Worm (Caenorhabditis elegans) whole organism, late embryonic: ENCODE measurements around the gene C04E12.5.

Source experiments
- C08G9.2 ChIP-seq: sonication (generic microtip); optimal IDR thresholded peaks from 2 replicates; lab custom pipeline; 2016; ENCODE audit warnings: mild to moderate bottlenecking, missing genetic modification characterization, moderate library complexity, missing compliant biosample characterization
- F13H6.1 ChIP-seq: sonication (generic microtip); optimal IDR thresholded peaks from 2 replicates; lab custom pipeline; 2016; ENCODE audit warnings: missing genetic modification characterization, missing compliant biosample characterization
- K02D7.2 ChIP-seq: sonication (generic microtip); optimal IDR thresholded peaks from 2 replicates; lab custom pipeline; 2017; ENCODE audit warnings: mild to moderate bottlenecking, missing genetic modification characterization, missing compliant biosample characterization
- K09A11.1 ChIP-seq: sonication (generic microtip); optimal IDR thresholded peaks from 2 replicates; lab custom pipeline; 2017; ENCODE audit warnings: antibody characterized with exemption, mild to moderate bottlenecking, missing genetic modification characterization, missing compliant biosample characterization; ENCODE audit not compliant: insufficient read depth
- ahr-1 ChIP-seq: sonication (generic microtip); optimal IDR thresholded peaks from 2 replicates; lab custom pipeline; 2016; ENCODE audit warnings: missing genetic modification characterization, missing compliant biosample characterization
- ama-1 ChIP-seq: fragments of 150-350 bp; optimal IDR thresholded peaks from 2 replicates; lab custom pipeline; 2014
- ceh-18 ChIP-seq: sonication (generic microtip); optimal IDR thresholded peaks from 2 replicates; lab custom pipeline; 2016; ENCODE audit warnings: missing genetic modification characterization, missing compliant biosample characterization
- ceh-2 ChIP-seq: sonication (generic microtip); optimal IDR thresholded peaks from 2 replicates; lab custom pipeline; 2016; ENCODE audit warnings: missing genotype, missing genetic modification characterization, missing compliant biosample characterization
- ceh-22 ChIP-seq: sonication (generic microtip); optimal IDR thresholded peaks from 2 replicates; lab custom pipeline; 2017; ENCODE audit warnings: missing biosample characterization, missing genetic modification characterization
- ceh-24 ChIP-seq: sonication (generic microtip); optimal IDR thresholded peaks from 2 replicates; lab custom pipeline; 2016; ENCODE audit warnings: mild to moderate bottlenecking, missing genetic modification characterization, missing compliant biosample characterization
- ceh-48 ChIP-seq: sonication (generic microtip); optimal IDR thresholded peaks from 2 replicates; lab custom pipeline; 2016; ENCODE audit warnings: missing genetic modification characterization, inconsistent platforms, missing compliant biosample characterization
- ceh-6 ChIP-seq: fragments of 200-800 bp; sonication (Bioruptor generic); optimal IDR thresholded peaks from 2 replicates; lab custom pipeline; 2018; ENCODE audit warnings: mild to moderate bottlenecking, missing genetic modification characterization, missing compliant biosample characterization
- ceh-9 ChIP-seq: sonication (generic microtip); optimal IDR thresholded peaks from 2 replicates; lab custom pipeline; 2016; ENCODE audit warnings: mild to moderate bottlenecking, missing genetic modification characterization, inconsistent platforms, missing compliant biosample characterization
- dmd-4 ChIP-seq: sonication (generic microtip); optimal IDR thresholded peaks from 2 replicates; lab custom pipeline; 2016; ENCODE audit warnings: borderline replicate concordance, missing genetic modification characterization, missing compliant biosample characterization
- elt-4 ChIP-seq: sonication (generic microtip); optimal IDR thresholded peaks from 2 replicates; lab custom pipeline; 2016; ENCODE audit warnings: missing genetic modification characterization, missing compliant biosample characterization
- ets-4 ChIP-seq: sonication (generic microtip); optimal IDR thresholded peaks from 2 replicates; lab custom pipeline; 2016; ENCODE audit warnings: missing genetic modification characterization, missing compliant biosample characterization
- fax-1 ChIP-seq: sonication (generic microtip); optimal IDR thresholded peaks from 2 replicates; lab custom pipeline; 2016; ENCODE audit warnings: missing genotype, missing genetic modification characterization, missing compliant biosample characterization
- fkh-6 ChIP-seq: sonication (generic microtip); optimal IDR thresholded peaks from 2 replicates; lab custom pipeline; 2016; ENCODE audit warnings: missing genetic modification characterization, missing compliant biosample characterization
- gmeb-2 ChIP-seq: sonication (generic microtip); optimal IDR thresholded peaks from 2 replicates; lab custom pipeline; 2016; ENCODE audit warnings: missing genetic modification characterization, inconsistent platforms, missing compliant biosample characterization
- hlh-13 ChIP-seq: fragments of 200-800 bp; sonication (Bioruptor generic); optimal IDR thresholded peaks from 2 replicates; lab custom pipeline; 2018; ENCODE audit warnings: mild to moderate bottlenecking, missing genetic modification characterization, missing compliant biosample characterization
- hlh-15 ChIP-seq: sonication (generic microtip); optimal IDR thresholded peaks from 2 replicates; lab custom pipeline; 2016; ENCODE audit warnings: missing genetic modification characterization, missing compliant biosample characterization
- hlh-6 ChIP-seq: sonication (generic microtip); optimal IDR thresholded peaks from 2 replicates; lab custom pipeline; 2016; ENCODE audit warnings: missing genotype, missing genetic modification characterization, missing compliant biosample characterization
- nfya-1 ChIP-seq: sonication (generic microtip); optimal IDR thresholded peaks from 2 replicates; lab custom pipeline; 2017; ENCODE audit warnings: missing genetic modification characterization, mild to moderate bottlenecking, missing compliant biosample characterization, antibody characterized with exemption, moderate library complexity
- nhr-232 ChIP-seq: sonication (generic microtip); optimal IDR thresholded peaks from 2 replicates; lab custom pipeline; 2016; ENCODE audit warnings: missing genetic modification characterization, missing compliant biosample characterization
- odd-2 ChIP-seq: sonication (generic microtip); optimal IDR thresholded peaks from 2 replicates; lab custom pipeline; 2017; ENCODE audit warnings: antibody characterized with exemption, mild to moderate bottlenecking, missing genetic modification characterization, missing compliant biosample characterization
- pag-3 ChIP-seq: sonication (generic microtip); optimal IDR thresholded peaks from 2 replicates; lab custom pipeline; 2016; ENCODE audit warnings: missing compliant biosample characterization, missing genetic modification characterization, borderline replicate concordance
- ref-2 ChIP-seq: sonication (generic microtip); optimal IDR thresholded peaks from 2 replicates; lab custom pipeline; 2016; ENCODE audit warnings: missing genetic modification characterization, missing compliant biosample characterization
- rnt-1 ChIP-seq: sonication (generic microtip); optimal IDR thresholded peaks from 2 replicates; lab custom pipeline; 2016; ENCODE audit warnings: missing genetic modification characterization, missing compliant biosample characterization
- sox-4 ChIP-seq: sonication (generic microtip); optimal IDR thresholded peaks from 2 replicates; lab custom pipeline; 2017; ENCODE audit warnings: mild to moderate bottlenecking, missing genetic modification characterization, inconsistent platforms, missing compliant biosample characterization
- syd-9 ChIP-seq: sonication (generic microtip); optimal IDR thresholded peaks from 2 replicates; lab custom pipeline; 2016; ENCODE audit warnings: mild to moderate bottlenecking, missing genetic modification characterization, moderate library complexity, missing compliant biosample characterization
- tbx-2 ChIP-seq: sonication (generic microtip); optimal IDR thresholded peaks from 2 replicates; lab custom pipeline; 2016; ENCODE audit warnings: missing genetic modification characterization, missing compliant biosample characterization
- unc-3 ChIP-seq, 2 experiments: fragments of 200-800 bp in 1 of 2; sonication (Bioruptor generic) in 1 of 2; sonication (generic microtip) in 1 of 2; conservative IDR thresholded peaks in 1 of 2; optimal IDR thresholded peaks in 1 of 2; 2 replicates each; pipeline versions ENCODE4 v1.3.6 to Lab custom; 2016 to 2022; ENCODE audit warnings: missing compliant biosample characterization in 2 of 2, missing genetic modification characterization in 2 of 2, missing genetic modification reagents in 1 of 2
- zip-5 ChIP-seq: sonication (generic microtip); optimal IDR thresholded peaks from 2 replicates; lab custom pipeline; 2016; ENCODE audit warnings: missing genetic modification characterization, missing compliant biosample characterization

C04E12.5 gene

DNA sequence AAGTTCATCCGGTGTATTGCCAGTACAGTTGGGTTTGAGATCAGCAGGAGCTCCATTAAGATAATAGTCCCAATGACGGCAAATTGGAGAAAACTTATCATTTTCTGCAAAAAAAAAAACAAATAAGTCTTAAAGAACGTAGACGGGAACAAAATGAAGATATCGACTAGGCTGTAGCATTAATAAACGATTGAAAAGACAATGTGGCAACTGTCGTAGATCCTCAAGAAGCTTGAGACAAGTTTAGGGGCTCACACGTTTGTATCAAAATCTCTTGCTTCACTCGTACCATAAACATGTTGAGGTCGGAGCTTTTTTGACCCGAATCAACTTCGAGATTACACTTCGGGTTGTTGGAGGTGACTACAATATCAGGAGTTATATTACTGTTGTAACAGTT lies 38.4 kb upstream of the C04E12.5 start, which contains the start of gene F35F10.14:
F35F10.14 (minus strand) TSS at position 101 of the 400 bp plus-strand sequence.
- TF ChIP-seq hlh-15 (tag; lab: Kevin White, UChicago) (no peak), zip-5 (tag; lab: Kevin White, UChicago) (no peak), rnt-1 (no peak), ahr-1 (tag; lab: Kevin White, UChicago) (no peak), tbx-2 (no peak), sox-4 (tag; lab: Kevin White, UChicago) (no peak), ceh-2 (no peak)

DNA sequence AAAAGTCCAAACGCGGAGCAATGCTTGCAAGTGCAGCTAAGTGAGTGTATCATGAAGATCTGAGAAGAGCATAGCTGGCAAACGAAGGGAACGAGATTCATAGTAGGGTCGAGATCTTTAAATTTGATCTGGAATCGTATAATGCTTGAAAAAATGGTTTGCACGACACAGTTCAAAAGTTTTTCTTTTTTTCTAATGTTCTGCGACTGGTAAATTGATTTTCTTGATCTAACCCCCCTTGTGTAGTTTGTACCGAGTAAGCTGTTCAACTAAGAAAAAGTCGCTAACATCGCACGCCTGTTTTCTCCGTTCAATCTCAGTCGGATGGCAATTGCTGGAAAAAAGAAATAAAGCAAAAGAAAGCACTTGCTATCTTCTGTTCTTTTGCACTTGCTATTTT lies 37.9 kb upstream of the C04E12.5 start, which contains the start of gene C17B7.14:
C17B7.14 (minus strand) TSS at position 101 of the 400 bp plus-strand sequence.
- no peak for TF ChIP-seq unc-3 (GFP tag; conservative IDR thresholded peaks at IDR 0.05; lab: Robert Waterston, UW)
- no peak for TF ChIP-seq unc-3 (tag; optimal IDR thresholded peaks at IDR 0.05; lab: Kevin White, UChicago)
- TF ChIP-seq ceh-2: no peak
- no peak for TF ChIP-seq ceh-22 (tag; lab: Kevin White, UChicago)
- TF ChIP-seq K09A11.1 (tag; lab: Kevin White, UChicago): no peak
- no peak for TF ChIP-seq odd-2 (tag; lab: Kevin White, UChicago)
- no peak for TF ChIP-seq zip-5 (tag; lab: Kevin White, UChicago)
- TF ChIP-seq dmd-4 (tag; lab: Kevin White, UChicago): no peak
- TF ChIP-seq K02D7.2 (tag; lab: Kevin White, UChicago): no peak

DNA sequence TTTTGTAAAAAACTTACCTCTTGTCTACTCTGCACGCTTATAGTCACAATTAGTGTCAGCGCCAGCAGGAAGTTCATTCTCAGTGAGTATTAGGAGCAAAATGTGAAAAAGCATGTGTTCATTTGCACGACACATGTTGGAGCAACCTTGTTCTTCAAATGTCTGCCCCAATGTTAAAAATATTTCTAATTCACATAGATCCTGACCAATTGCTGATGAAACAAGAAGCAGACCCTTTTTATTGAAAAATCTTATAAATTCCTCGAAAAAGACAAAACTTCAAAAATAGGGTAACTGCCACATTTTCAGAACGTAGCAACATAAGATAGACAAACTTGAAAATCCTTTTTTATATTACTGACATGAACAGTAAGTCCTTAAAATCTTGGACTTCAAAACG lies 34.2 kb upstream of the C04E12.5 start, which contains the start of gene C17B7.8:
C17B7.8 (minus strand) TSS at position 101 of the 400 bp plus-strand sequence.
- no peak for TF ChIP-seq F13H6.1 (tag; lab: Kevin White, UChicago)
- TF ChIP-seq ama-1 (lab: Kevin White, UChicago): no peak
- no peak for TF ChIP-seq ets-4 (tag; lab: Kevin White, UChicago)
- no peak for TF ChIP-seq fkh-6 (tag; lab: Kevin White, UChicago)
- no peak for TF ChIP-seq tbx-2
- no peak for TF ChIP-seq ceh-9 (tag; lab: Kevin White, UChicago)
- TF ChIP-seq ceh-6 (GFP tag; lab: Kevin White, UChicago): no peak
- TF ChIP-seq ceh-24: no peak
- no peak for TF ChIP-seq ceh-48 (tag; lab: Kevin White, UChicago)
- no peak for TF ChIP-seq nfya-1
- no peak for TF ChIP-seq ceh-18 (tag; lab: Kevin White, UChicago)
- no peak for TF ChIP-seq zip-5 (tag; lab: Kevin White, UChicago)
- TF ChIP-seq hlh-13 (GFP tag; lab: Kevin White, UChicago): no peak
- no peak for TF ChIP-seq syd-9

DNA sequence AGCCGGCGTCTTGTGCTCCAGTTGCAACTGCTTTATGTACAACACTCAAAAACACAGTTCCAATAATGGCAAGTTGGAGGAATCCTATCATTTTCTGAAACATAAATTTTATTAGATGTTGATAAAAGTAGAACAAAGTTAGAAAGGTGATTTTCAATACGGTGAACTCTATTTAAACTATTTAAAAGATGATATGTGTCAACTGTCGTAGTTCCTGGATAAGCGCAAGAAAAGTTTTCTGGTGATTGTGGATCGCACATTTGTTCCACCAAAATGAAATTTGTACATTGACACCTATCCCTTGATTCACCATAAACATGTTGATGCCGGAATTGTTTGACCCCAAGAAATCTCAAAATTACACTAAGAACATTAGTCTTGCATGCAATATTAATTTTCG lies 26.3 kb upstream of the C04E12.5 start, which contains the start of gene C17B7.9:
C17B7.9 (minus strand) TSS at position 101 of the 400 bp plus-strand sequence.
- TF ChIP-seq syd-9: no peak
- no peak for TF ChIP-seq hlh-6 (tag; lab: Kevin White, UChicago)
- no peak for TF ChIP-seq elt-4 (tag; lab: Kevin White, UChicago)
- TF ChIP-seq ceh-9 (tag; lab: Kevin White, UChicago): no peak
- no peak for TF ChIP-seq ceh-2
- no peak for TF ChIP-seq ref-2
- TF ChIP-seq odd-2 (tag; lab: Kevin White, UChicago): no peak
- TF ChIP-seq fax-1 (tag; lab: Kevin White, UChicago): no peak
- no peak for TF ChIP-seq pag-3 (tag; lab: Kevin White, UChicago)
- TF ChIP-seq, all 69 proteins: peak for 0

DNA sequence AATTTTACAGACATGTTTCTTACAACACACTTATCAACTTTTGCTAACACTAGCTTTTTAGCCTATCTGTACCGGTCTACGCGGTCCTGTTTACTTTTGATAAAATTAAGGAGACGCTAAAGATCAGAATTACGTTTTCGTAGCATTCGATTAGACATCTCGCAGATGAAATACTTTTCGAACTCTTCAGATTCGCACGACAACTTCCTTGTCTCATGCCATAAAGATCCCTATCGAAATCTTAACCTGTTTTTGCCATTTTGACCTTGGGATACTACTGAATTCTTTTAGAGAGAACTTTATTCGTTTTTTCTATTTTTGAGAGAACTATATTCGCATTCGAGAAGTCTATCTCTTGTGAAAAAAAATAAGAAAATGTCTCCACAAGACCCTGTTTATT lies 25.0 kb upstream of the C04E12.5 start, which contains the start of gene C17B7.5:
C17B7.5 (plus strand) TSS at position 301 of the 400 bp plus-strand sequence.
- TF ChIP-seq K02D7.2 (tag; lab: Kevin White, UChicago) (no peak), gmeb-2 (tag; lab: Kevin White, UChicago) (no peak), nhr-232 (tag; lab: Kevin White, UChicago) (no peak), C08G9.2 (tag; lab: Kevin White, UChicago) (no peak)
